Fruit fly (Drosophila melanogaster) whole organism, wandering third instar larva: ENCODE data around the gene CG7024.

Source experiments
- Abd-B ChIP-seq: fragments of >200 bp; optimal IDR thresholded peaks from 2 replicates; lab custom pipeline; 2017; ENCODE audit warnings: missing biosample characterization, missing genetic modification characterization
- CG32264 ChIP-seq: fragments of 200-800 bp; sonication (Bioruptor generic); optimal IDR thresholded peaks from 2 replicates; lab custom pipeline; 2016; ENCODE audit warnings: missing biosample characterization, missing genetic modification characterization
- CG9705 ChIP-seq: fragments of 200-800 bp; sonication (Bioruptor generic); optimal IDR thresholded peaks from 2 replicates; lab custom pipeline; 2018; ENCODE audit warnings: missing biosample characterization, mild to moderate bottlenecking, missing genetic modification characterization
- CrebA ChIP-seq: fragments of 200-800 bp; sonication (Bioruptor generic); optimal IDR thresholded peaks from 2 replicates; lab custom pipeline; 2016; ENCODE audit warnings: missing biosample characterization, mild to moderate bottlenecking, missing genetic modification characterization, borderline replicate concordance
- Dif ChIP-seq: fragments of 200-275, 200-300 bp; sonication (Bioruptor generic); optimal IDR thresholded peaks from 2 replicates; lab custom pipeline; 2018; ENCODE audit warnings: missing biosample characterization, missing genetic modification characterization; ENCODE audit not compliant: partially characterized antibody
- GATAd ChIP-seq: sonication (Bioruptor generic); optimal IDR thresholded peaks from 2 replicates; lab custom pipeline; 2016; ENCODE audit warnings: missing biosample characterization, missing genetic modification characterization
- HLH106 ChIP-seq: fragments of 200-800 bp; optimal IDR thresholded peaks from 3 replicates; lab custom pipeline; 2019; ENCODE audit warnings: missing biosample characterization, mild to moderate bottlenecking, missing genetic modification characterization, moderate library complexity
- Hnf4 ChIP-seq: fragments of 200-800 bp; sonication (Bioruptor generic); optimal IDR thresholded peaks from 2 replicates; lab custom pipeline; 2016; ENCODE audit warnings: missing biosample characterization, mild to moderate bottlenecking, missing genetic modification characterization
- Hr78 ChIP-seq: fragments of >200 bp; optimal IDR thresholded peaks from 2 replicates; lab custom pipeline; 2017; ENCODE audit warnings: missing biosample characterization, missing genetic modification characterization
- Hr83 ChIP-seq: fragments of 200-300 bp; sonication (Bioruptor generic); optimal IDR thresholded peaks from 2 replicates; lab custom pipeline; 2016; ENCODE audit warnings: missing biosample characterization, mild to moderate bottlenecking, missing genetic modification characterization, moderate library complexity; ENCODE audit not compliant: poor library complexity, severe bottlenecking
- Jra ChIP-seq: sonication (Bioruptor generic); optimal IDR thresholded peaks from 2 replicates; lab custom pipeline; 2016; ENCODE audit warnings: missing biosample characterization, missing genetic modification characterization
- Mio ChIP-seq: sonication (Bioruptor generic); optimal IDR thresholded peaks from 2 replicates; lab custom pipeline; 2016; ENCODE audit warnings: missing biosample characterization, missing genetic modification characterization
- Myc ChIP-seq: fragments of >200 bp; optimal IDR thresholded peaks from 2 replicates; lab custom pipeline; 2017
- N ChIP-seq: fragments of >200 bp; optimal IDR thresholded peaks from 2 replicates; lab custom pipeline; 2018; ENCODE audit warnings: missing biosample characterization, missing external identifiers, missing genetic modification characterization
- OdsH ChIP-seq: fragments of 200-800 bp; sonication (Bioruptor generic); optimal IDR thresholded peaks from 2 replicates; lab custom pipeline; 2016; ENCODE audit warnings: missing biosample characterization, mild to moderate bottlenecking, missing genetic modification characterization
- Rel ChIP-seq, 2 experiments: fragments of 200-800 bp; sonication (Bioruptor generic) in 1 of 2; optimal IDR thresholded peaks; 2 replicates in 1 of 2; 3 replicates in 1 of 2; lab custom pipeline; 2016 to 2019; ENCODE audit warnings: mild to moderate bottlenecking in 2 of 2, missing biosample characterization in 2 of 2, missing genetic modification characterization in 2 of 2, moderate library complexity in 1 of 2
- Sp1 ChIP-seq: fragments of 200-800 bp; sonication (Bioruptor generic); optimal IDR thresholded peaks from 3 replicates; lab custom pipeline; 2019; ENCODE audit warnings: missing biosample characterization, mild to moderate bottlenecking, missing genetic modification characterization, moderate library complexity
- Vsx2 ChIP-seq: fragments of 200-300, 225-300 bp; sonication (Bioruptor generic); optimal IDR thresholded peaks from 2 replicates; lab custom pipeline; 2018; ENCODE audit warnings: missing biosample characterization, missing genetic modification characterization; ENCODE audit not compliant: partially characterized antibody
- br ChIP-seq: fragments of 200-800 bp; sonication (Bioruptor generic); optimal IDR thresholded peaks from 2 replicates; lab custom pipeline; 2016; ENCODE audit warnings: missing biosample characterization, missing genetic modification characterization
- brk ChIP-seq: fragments of 200-800 bp; sonication (Bioruptor generic); optimal IDR thresholded peaks from 2 replicates; lab custom pipeline; 2016; ENCODE audit warnings: missing biosample characterization, mild to moderate bottlenecking, missing genetic modification characterization
- dl ChIP-seq, 2 experiments: fragments of 175-275, 200-275 bp in 1 of 2; fragments of 200-275 bp in 1 of 2; sonication (Bioruptor generic); optimal IDR thresholded peaks; lab custom pipeline; 2018; ENCODE audit warnings: mild to moderate bottlenecking in 2 of 2, missing biosample characterization in 2 of 2, missing genetic modification characterization in 2 of 2, moderate library complexity in 2 of 2; ENCODE audit not compliant: partially characterized antibody in 2 of 2, insufficient read depth in 1 of 2
- dmrt93B ChIP-seq: fragments of 200-800 bp; sonication (Bioruptor generic); optimal IDR thresholded peaks from 2 replicates; lab custom pipeline; 2018; ENCODE audit warnings: missing biosample characterization, mild to moderate bottlenecking, missing genetic modification characterization
- dsf ChIP-seq: sonication (Bioruptor generic); optimal IDR thresholded peaks from 2 replicates; lab custom pipeline; 2016; ENCODE audit warnings: missing biosample characterization, missing genetic modification characterization, borderline replicate concordance
- foxo ChIP-seq, 2 experiments: fragments of 200-800 bp; sonication (Bioruptor generic); optimal IDR thresholded peaks; 2 replicates in 1 of 2; 3 replicates in 1 of 2; lab custom pipeline; 2016 to 2017; ENCODE audit warnings: missing biosample characterization in 2 of 2, missing genetic modification characterization in 2 of 2
- fru ChIP-seq: fragments of 200-800 bp; sonication (Bioruptor generic); optimal IDR thresholded peaks from 3 replicates; lab custom pipeline; 2016; ENCODE audit warnings: missing biosample characterization, mild to moderate bottlenecking, missing genetic modification characterization
- h ChIP-seq: fragments of 200-800 bp; sonication (Bioruptor generic); optimal IDR thresholded peaks from 3 replicates; lab custom pipeline; 2016; ENCODE audit warnings: missing biosample characterization, mild to moderate bottlenecking, missing genetic modification characterization
- jim ChIP-seq: fragments of 175-275, 200-325 bp; sonication (Bioruptor generic); optimal IDR thresholded peaks from 2 replicates; lab custom pipeline; 2016; ENCODE audit warnings: missing biosample characterization, mild to moderate bottlenecking, missing genetic modification characterization
- lola ChIP-seq: fragments of >200 bp; optimal IDR thresholded peaks from 2 replicates; lab custom pipeline; 2017; ENCODE audit warnings: missing biosample characterization, missing genetic modification characterization
- psq ChIP-seq: fragments of 200-800 bp; sonication (Bioruptor generic); optimal IDR thresholded peaks from 3 replicates; lab custom pipeline; 2017; ENCODE audit warnings: missing biosample characterization, mild to moderate bottlenecking, missing genetic modification characterization, moderate library complexity
- rgr ChIP-seq: fragments of 200-800 bp; sonication (Bioruptor generic); optimal IDR thresholded peaks from 3 replicates; lab custom pipeline; 2016; ENCODE audit warnings: missing biosample characterization, mild to moderate bottlenecking, missing genetic modification characterization
- sv ChIP-seq: fragments of 200-800 bp; sonication (Bioruptor generic); optimal IDR thresholded peaks from 3 replicates; lab custom pipeline; 2016; ENCODE audit warnings: missing biosample characterization, missing genetic modification characterization
- tai ChIP-seq: sonication (Bioruptor generic); optimal IDR thresholded peaks from 2 replicates; lab custom pipeline; 2016; ENCODE audit warnings: missing biosample characterization, missing genetic modification characterization
- usp ChIP-seq: fragments of >200 bp; optimal IDR thresholded peaks from 2 replicates; lab custom pipeline; 2017; ENCODE audit warnings: missing biosample characterization, missing genetic modification characterization
- woc ChIP-seq: sonication (Bioruptor generic); optimal IDR thresholded peaks from 2 replicates; lab custom pipeline; 2016; ENCODE audit warnings: missing biosample characterization, mild to moderate bottlenecking, missing genetic modification characterization

Gene CG7024

dm6 chrX:4705009-4705408, at the start of gene CG7024:
Gene CG7024, plus strand, starts transcription at chrX:4705309.
- TF ChIP-seq dl (GFP tag; optimal IDR thresholded peaks at IDR 0.05; lab: Kevin White, UChicago; ENCODE audit: insufficient read depth in 1 of 2, partially characterized antibody in 2 of 2) (no peak), CG32264 (no peak), rgr (GFP tag; lab: Kevin White, UChicago) (no peak), Hnf4 (GFP tag; lab: Kevin White, UChicago) (no peak), h (GFP tag; lab: Kevin White, UChicago) (no peak), foxo (GFP tag; optimal IDR thresholded peaks at IDR 0.05; lab: Kevin White, UChicago) (no peak), woc (GFP tag; lab: Kevin White, UChicago) (no peak), sv (GFP tag; lab: Kevin White, UChicago) (no peak), Rel (GFP tag; optimal IDR thresholded peaks at IDR 0.05; lab: Kevin White, UChicago) (no peak), Rel (tag; optimal IDR thresholded peaks at IDR 0.05; lab: Kevin White, UChicago) (no peak), N (GFP tag; lab: Kevin White, UChicago) (no peak), Myc (lab: Kevin White, UChicago) (no peak), GATAd (GFP tag; lab: Kevin White, UChicago) (no peak), dmrt93B (GFP tag; lab: Kevin White, UChicago) (no peak), fru (GFP tag; lab: Kevin White, UChicago) (no peak), br (GFP tag; lab: Kevin White, UChicago) (no peak), brk (GFP tag; lab: Kevin White, UChicago) (no peak), tai (no peak), Sp1 (no peak)

- TF ChIP-seq Myc (lab: Kevin White, UChicago) (peak; percentile 76), N (GFP tag; lab: Kevin White, UChicago) (peak; percentile 39), Mio (no peak)
- TF ChIP-seq, all 38 proteins: peak for 2
Measured at dm6 chrX:4657896-4658295, 47.2 kb upstream of the CG7024 start.

- TF ChIP-seq foxo (GFP tag; optimal IDR thresholded peaks at IDR 0.05; lab: Kevin White, UChicago) = no peak
- TF ChIP-seq psq (GFP tag; lab: Kevin White, UChicago) = peak; percentile 47
- TF ChIP-seq Vsx2 (GFP tag; lab: Kevin White, UChicago) = no peak
- TF ChIP-seq Dif = no peak
- TF ChIP-seq OdsH (GFP tag; lab: Kevin White, UChicago) = no peak
- no peak for TF ChIP-seq Hr83 (GFP tag; lab: Kevin White, UChicago)
- TF ChIP-seq dsf (GFP tag; lab: Kevin White, UChicago) = no peak
- no peak for TF ChIP-seq Myc (lab: Kevin White, UChicago)
- TF ChIP-seq, all 38 proteins: peak for 1
Measured at dm6 chrX:4660642-4661252, 44.4 kb upstream of the CG7024 start.

- no peak for TF ChIP-seq CG9705 (GFP tag; lab: Kevin White, UChicago)
- no peak for TF ChIP-seq Mio
- no peak for TF ChIP-seq dmrt93B (GFP tag; lab: Kevin White, UChicago)
- TF ChIP-seq dsf (GFP tag; lab: Kevin White, UChicago) = no peak
- no peak for TF ChIP-seq Dif
- TF ChIP-seq, all 38 proteins: peak for 0
Measured at dm6 chrX:4664107-4664506, 41.0 kb upstream of the CG7024 start.

dm6 chrX:4666650-4667360, 38.3 kb upstream of the CG7024 start, which contains the start of gene CG3009:
Gene CG3009, minus strand, starts transcription at chrX:4666700.
- TF ChIP-seq usp (GFP tag; lab: Kevin White, UChicago) (no peak), foxo (GFP tag; optimal IDR thresholded peaks at IDR 0.05; lab: Kevin White, UChicago) (peak; percentile 80 to 99), N (GFP tag; lab: Kevin White, UChicago) (no peak), jim (no peak), Myc (lab: Kevin White, UChicago) (peak; percentile 71), woc (GFP tag; lab: Kevin White, UChicago) (peak; percentile 97), Mio (peak; percentile 85), Dif (peak; percentile 83), tai (peak; percentile 87), h (GFP tag; lab: Kevin White, UChicago) (peak; percentile 98), Sp1 (peak; percentile 97), br (GFP tag; lab: Kevin White, UChicago) (peak; percentile 98), Hr78 (GFP tag; lab: Kevin White, UChicago) (no peak), Vsx2 (GFP tag; lab: Kevin White, UChicago) (peak; percentile 82), dl (GFP tag; optimal IDR thresholded peaks at IDR 0.05; lab: Kevin White, UChicago; ENCODE audit: insufficient read depth in 1 of 2, partially characterized antibody in 2 of 2) (peak in 1 of 2 experiments; percentile 57), Hr83 (GFP tag; lab: Kevin White, UChicago) (peak; percentile 58), psq (GFP tag; lab: Kevin White, UChicago) (peak; percentile 94), CrebA (peak; percentile 82), fru (GFP tag; lab: Kevin White, UChicago) (peak; percentile 99), lola (GFP tag; lab: Kevin White, UChicago) (no peak), Hnf4 (GFP tag; lab: Kevin White, UChicago) (peak; percentile 97), HLH106 (tag; lab: Kevin White, UChicago) (peak; percentile 98), CG9705 (GFP tag; lab: Kevin White, UChicago) (peak; percentile 97), rgr (GFP tag; lab: Kevin White, UChicago) (peak; percentile 98), Jra (GFP tag; lab: Kevin White, UChicago) (peak; percentile 90), OdsH (GFP tag; lab: Kevin White, UChicago) (peak; percentile 97), brk (GFP tag; lab: Kevin White, UChicago) (peak; percentile 76), Abd-B (GFP tag; lab: Kevin White, UChicago) (no peak), dsf (GFP tag; lab: Kevin White, UChicago) (peak; percentile 69)
